Worm (Caenorhabditis elegans) whole organism, L2 larva: ENCODE measurements around the gene Y97E10B.1.

Source experiments
- ama-1 ChIP-seq: fragments of 150-350 bp; optimal IDR thresholded peaks from 2 replicates; lab custom pipeline; 2018; ENCODE audit warnings: inconsistent platforms
- ceh-82 ChIP-seq: fragments of 150-350 bp; optimal IDR thresholded peaks from 2 replicates; lab custom pipeline; 2014; ENCODE audit warnings: missing biosample characterization, missing genetic modification characterization
- egl-27 ChIP-seq: sonication (generic microtip); optimal IDR thresholded peaks from 3 replicates; lab custom pipeline; 2017; ENCODE audit warnings: missing biosample characterization, missing genetic modification reagents, missing genetic modification characterization
- gmeb-1 ChIP-seq: fragments of 150-350 bp; optimal IDR thresholded peaks from 2 replicates; lab custom pipeline; 2014; ENCODE audit warnings: missing biosample characterization, missing genetic modification characterization
- nhr-237 ChIP-seq: fragments of 150-350 bp; optimal IDR thresholded peaks from 2 replicates; lab custom pipeline; 2014; ENCODE audit warnings: missing biosample characterization, missing genetic modification characterization
- nhr-25 ChIP-seq: fragments of 150-350 bp; sonication (generic microtip); optimal IDR thresholded peaks from 3 replicates; lab custom pipeline; 2014; ENCODE audit warnings: missing biosample characterization, missing genetic modification characterization
- skn-1 ChIP-seq: sonication (generic microtip); optimal IDR thresholded peaks from 2 replicates; lab custom pipeline; 2017; ENCODE audit warnings: missing biosample characterization, missing genetic modification characterization
- snpc-4 ChIP-seq: fragments of 150-350 bp; optimal IDR thresholded peaks from 2 replicates; lab custom pipeline; 2014; ENCODE audit warnings: missing biosample characterization, missing genetic modification characterization
- ztf-11 ChIP-seq: sonication (generic microtip); optimal IDR thresholded peaks from 2 replicates; lab custom pipeline; 2017; ENCODE audit warnings: missing biosample characterization, missing genetic modification characterization

- TF ChIP-seq snpc-4 (tag; lab: Kevin White, UChicago) (no peak), nhr-237 (tag; lab: Kevin White, UChicago) (no peak), skn-1 (tag; lab: Kevin White, UChicago) (no peak), egl-27 (tag; lab: Kevin White, UChicago) (no peak), ztf-11 (tag; lab: Kevin White, UChicago) (no peak), ceh-82 (tag; lab: Kevin White, UChicago) (no peak), gmeb-1 (tag; lab: Kevin White, UChicago) (no peak), ama-1 (lab: Kevin White, UChicago) (no peak), nhr-25 (no peak)
Measured at ce11 chrV:7995878-7996277, 52.2 kb downstream of the Y97E10B.1 start, which contains the start of gene Y97E10AR.2.
